Fruit fly (Drosophila melanogaster): ENCODE measurements around the gene mfr.

dm6 chr3L:8925679-8926078, 13.2 kb upstream of the mfr start:
- TF ChIP-seq psq (GFP tag; optimal IDR thresholded peaks at IDR 0.05) (no peak), Mio (GFP tag; optimal IDR thresholded peaks at IDR 0.05) (no peak), Hr78 (GFP tag; optimal IDR thresholded peaks at IDR 0.05) (no peak), jim (GFP tag; optimal IDR thresholded peaks at IDR 0.05) (no peak), OdsH (GFP tag; optimal IDR thresholded peaks at IDR 0.05) (no peak), CrebA (GFP tag; optimal IDR thresholded peaks at IDR 0.05; ENCODE audit: borderline replicate concordance) (no peak), br (GFP tag; optimal IDR thresholded peaks at IDR 0.05) (no peak), rgr (GFP tag; optimal IDR thresholded peaks at IDR 0.05) (no peak)
